Worm (Caenorhabditis elegans) whole organism, early embryonic: Measurements from ENCODE around the gene F58E6.5.

Experiments used
- B0310.2 ChIP-seq: sonication (generic microtip); optimal IDR thresholded peaks from 2 replicates; lab custom pipeline; 2016; ENCODE audit warnings: mild to moderate bottlenecking, missing genetic modification characterization, missing compliant biosample characterization
- F13C5.2 ChIP-seq: sonication (generic microtip); optimal IDR thresholded peaks from 2 replicates; lab custom pipeline; 2017; ENCODE audit warnings: mild to moderate bottlenecking, missing genetic modification characterization, inconsistent platforms, missing compliant biosample characterization
- aly-1 ChIP-seq: sonication (generic microtip); optimal IDR thresholded peaks from 2 replicates; lab custom pipeline; 2016; ENCODE audit warnings: missing genetic modification characterization, missing compliant biosample characterization
- ama-1 ChIP-seq: fragments of 150-350 bp; optimal IDR thresholded peaks from 2 replicates; lab custom pipeline; 2014
- ceh-13 ChIP-seq: fragments of 200-800 bp; sonication (Bioruptor generic); optimal IDR thresholded peaks from 2 replicates; lab custom pipeline; 2018; ENCODE audit warnings: mild to moderate bottlenecking, missing genetic modification characterization, missing compliant biosample characterization
- ceh-36 ChIP-seq: sonication (generic microtip); optimal IDR thresholded peaks from 2 replicates; lab custom pipeline; 2016; ENCODE audit warnings: missing genetic modification characterization, inconsistent platforms, missing compliant biosample characterization
- ets-7 ChIP-seq: sonication (generic microtip); optimal IDR thresholded peaks from 2 replicates; lab custom pipeline; 2016; ENCODE audit warnings: missing genotype, missing genetic modification characterization, missing compliant biosample characterization
- flt-1 ChIP-seq: fragments of 200-800 bp; sonication (Bioruptor generic); IDR thresholded peaks from 2 replicates; pipeline ENCODE4 v1.3.6; 2022; ENCODE audit warnings: missing genetic modification characterization, missing compliant biosample characterization
- hmbx-1 ChIP-seq: sonication (generic microtip); optimal IDR thresholded peaks from 2 replicates; lab custom pipeline; 2016; ENCODE audit warnings: mild to moderate bottlenecking, missing genetic modification characterization, missing compliant biosample characterization
- hmg-4 ChIP-seq: fragments of 200-800 bp; sonication (Bioruptor generic); optimal IDR thresholded peaks from 2 replicates; lab custom pipeline; 2018; ENCODE audit warnings: mild to moderate bottlenecking, missing genetic modification characterization, missing compliant biosample characterization
- hnd-1 ChIP-seq: sonication (generic microtip); optimal IDR thresholded peaks from 2 replicates; lab custom pipeline; 2016; ENCODE audit warnings: missing genetic modification characterization, missing compliant biosample characterization
- pes-1 ChIP-seq: fragments of 200-800 bp; sonication (Bioruptor generic); IDR thresholded peaks from 2 replicates; pipeline ENCODE4 v1.3.6; 2022; ENCODE audit warnings: missing genetic modification reagents, missing genetic modification characterization, missing compliant biosample characterization
- scrt-1 ChIP-seq: fragments of 200-800 bp; sonication (Bioruptor generic); IDR thresholded peaks from 2 replicates; pipeline ENCODE4 v1.3.6; 2022; ENCODE audit warnings: missing genetic modification characterization, missing compliant biosample characterization
- sea-1 ChIP-seq: fragments of 200-800 bp; sonication (Bioruptor generic); conservative IDR thresholded peaks from 2 replicates; pipeline ENCODE4 v1.3.6; 2022; ENCODE audit warnings: missing genetic modification characterization, missing compliant biosample characterization
- tbx-11 ChIP-seq: fragments of 200-800 bp; sonication (Bioruptor generic); IDR thresholded peaks from 2 replicates; pipeline ENCODE4 v1.3.6; 2022; ENCODE audit warnings: missing genetic modification characterization, missing compliant biosample characterization
- tbx-37 ChIP-seq: fragments of 200-800 bp; sonication (Bioruptor generic); conservative IDR thresholded peaks from 2 replicates; pipeline ENCODE4 v1.3.6; 2022; ENCODE audit warnings: missing genetic modification reagents, missing genetic modification characterization, missing compliant biosample characterization
- tra-4 ChIP-seq: sonication (generic microtip); optimal IDR thresholded peaks from 2 replicates; lab custom pipeline; 2017; ENCODE audit warnings: missing genetic modification characterization, missing compliant biosample characterization

Gene F58E6.5

ce11 chrV:9731852-9732251, 22.5 kb downstream of the F58E6.5 start:
- no peak for TF ChIP-seq ets-7 (tag; lab: Kevin White, UChicago)
- TF ChIP-seq pes-1 (GFP tag; lab: Robert Waterston, UW): no peak
- no peak for TF ChIP-seq scrt-1 (GFP tag; lab: Robert Waterston, UW)
- no peak for TF ChIP-seq aly-1
- no peak for TF ChIP-seq F13C5.2 (tag; lab: Kevin White, UChicago)
- no peak for TF ChIP-seq B0310.2 (tag; lab: Kevin White, UChicago)
- TF ChIP-seq sea-1: no peak
- TF ChIP-seq flt-1 (GFP tag; lab: Robert Waterston, UW): no peak
- no peak for TF ChIP-seq tbx-11 (GFP tag; lab: Robert Waterston, UW)
- TF ChIP-seq ceh-13 (GFP tag; lab: Kevin White, UChicago): no peak
- no peak for TF ChIP-seq hmg-4 (GFP tag; lab: Kevin White, UChicago)
- TF ChIP-seq tbx-37 (GFP tag; lab: Robert Waterston, UW): no peak
- no peak for TF ChIP-seq tra-4 (tag; lab: Kevin White, UChicago)
- TF ChIP-seq hmbx-1: no peak
- no peak for TF ChIP-seq hnd-1 (tag; lab: Kevin White, UChicago)
- no peak for TF ChIP-seq ceh-36 (tag; lab: Kevin White, UChicago)
- TF ChIP-seq ama-1 (lab: Kevin White, UChicago): no peak

DNA sequence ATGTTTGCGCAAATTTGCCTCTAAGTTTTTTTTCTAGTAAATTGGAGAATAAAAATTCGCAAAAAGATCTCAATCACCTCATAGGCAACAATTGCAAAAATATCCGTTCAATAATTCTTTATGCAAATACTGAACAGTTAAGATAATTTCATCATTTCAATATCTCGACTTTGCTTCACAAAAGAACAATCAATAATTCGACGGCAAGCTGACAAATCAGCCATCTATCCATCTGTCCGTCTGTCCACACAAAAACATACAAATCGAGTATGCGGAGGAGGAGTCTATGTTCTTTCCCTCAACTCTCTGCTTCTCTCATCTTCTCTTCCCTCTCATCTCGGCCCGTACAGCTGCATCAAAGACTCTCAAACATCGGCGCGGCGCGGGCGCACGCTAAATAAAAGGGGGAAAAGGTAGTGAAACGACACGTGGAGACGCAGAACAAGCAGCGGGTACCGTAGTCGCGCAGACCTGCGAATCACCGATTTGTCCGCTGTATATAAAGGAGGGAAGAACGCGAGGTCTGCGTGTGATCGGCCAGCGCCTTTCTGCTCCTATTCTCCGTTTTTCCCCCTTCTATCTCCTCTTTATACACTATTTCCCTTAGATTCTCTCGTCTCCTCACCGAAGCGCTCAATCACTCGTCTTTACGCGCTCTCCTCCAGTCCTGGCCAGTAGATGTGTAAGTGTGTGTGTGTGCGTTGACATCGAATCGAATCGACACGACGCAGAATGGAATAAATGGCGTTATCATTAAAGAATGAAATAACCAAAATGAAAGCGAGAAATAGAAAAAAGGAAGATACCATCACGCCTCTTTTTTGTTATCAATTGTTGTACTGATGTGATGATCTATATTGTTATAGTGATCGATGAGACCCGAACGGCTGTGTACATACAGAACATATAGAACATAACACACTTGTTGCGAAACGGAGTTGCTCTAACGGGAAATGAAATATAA, 23.3 kb downstream of the F58E6.5 start:
- TF ChIP-seq B0310.2 (tag; lab: Kevin White, UChicago) (peak; percentile 70), hmbx-1 (no peak), tbx-11 (GFP tag; lab: Robert Waterston, UW) (no peak), hnd-1 (tag; lab: Kevin White, UChicago) (no peak), tbx-37 (GFP tag; lab: Robert Waterston, UW) (0 out of 2 replicates have a peak, but pooled peaks have one; percentile 13), ama-1 (lab: Kevin White, UChicago) (peak; percentile 81), aly-1 (no peak), flt-1 (GFP tag; lab: Robert Waterston, UW) (peak; percentile 42; the same call in 1 of the 2 replicates), pes-1 (GFP tag; lab: Robert Waterston, UW) (no peak), ceh-36 (tag; lab: Kevin White, UChicago) (no peak), sea-1 (peak; percentile 49; the same call in 1 of the 2 replicates), ets-7 (tag; lab: Kevin White, UChicago) (peak; percentile 16), scrt-1 (GFP tag; lab: Robert Waterston, UW) (no peak), tra-4 (tag; lab: Kevin White, UChicago) (no peak), F13C5.2 (tag; lab: Kevin White, UChicago) (peak; percentile 46), ceh-13 (GFP tag; lab: Kevin White, UChicago) (no peak), hmg-4 (GFP tag; lab: Kevin White, UChicago) (peak; percentile 87)

ce11 chrV:9729462-9730162, 24.7 kb downstream of the F58E6.5 start, which contains the start of the genes aagr-3 and drap-1:
aagr-3 (minus strand) TSS chrV:9729512.
drap-1 (plus strand) TSS chrV:9730106.
- TF ChIP-seq tra-4 (tag; lab: Kevin White, UChicago): no peak
- TF ChIP-seq hnd-1 (tag; lab: Kevin White, UChicago): no peak
- TF ChIP-seq B0310.2 (tag; lab: Kevin White, UChicago): no peak
- TF ChIP-seq tbx-11 (GFP tag; lab: Robert Waterston, UW): no peak
- no peak for TF ChIP-seq tbx-37 (GFP tag; lab: Robert Waterston, UW)
- TF ChIP-seq scrt-1 (GFP tag; lab: Robert Waterston, UW): no peak
- TF ChIP-seq ceh-13 (GFP tag; lab: Kevin White, UChicago): no peak
- TF ChIP-seq hmg-4 (GFP tag; lab: Kevin White, UChicago): no peak
- no peak for TF ChIP-seq aly-1
- TF ChIP-seq ama-1 (lab: Kevin White, UChicago): no peak
- no peak for TF ChIP-seq hmbx-1
- no peak for TF ChIP-seq F13C5.2 (tag; lab: Kevin White, UChicago)
- no peak for TF ChIP-seq ceh-36 (tag; lab: Kevin White, UChicago)
- no peak for TF ChIP-seq pes-1 (GFP tag; lab: Robert Waterston, UW)
- TF ChIP-seq flt-1 (GFP tag; lab: Robert Waterston, UW): no peak
- TF ChIP-seq ets-7 (tag; lab: Kevin White, UChicago): no peak
- TF ChIP-seq sea-1: no peak

DNA sequence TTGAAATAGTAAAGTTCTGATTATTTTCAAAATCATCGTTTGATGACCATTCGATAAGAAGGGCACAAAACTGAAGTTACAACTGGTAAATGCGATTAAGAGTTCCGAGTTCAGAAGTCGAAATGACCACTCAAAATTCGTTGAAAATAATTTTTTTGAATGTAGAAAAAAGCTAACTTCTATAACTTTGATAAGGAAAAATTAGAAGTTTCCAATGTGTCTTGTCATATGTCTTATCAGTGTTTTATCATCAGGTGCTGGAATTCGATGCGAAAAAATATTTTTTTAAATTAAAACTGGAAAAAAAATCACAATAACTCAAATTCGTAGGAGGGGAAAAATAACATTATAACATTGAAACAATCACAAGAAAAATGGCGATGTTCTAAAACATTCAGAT, 28.6 kb downstream of the F58E6.5 start:
- TF ChIP-seq ceh-13 (GFP tag; lab: Kevin White, UChicago) (no peak), hmbx-1 (no peak), hmg-4 (GFP tag; lab: Kevin White, UChicago) (no peak), flt-1 (GFP tag; lab: Robert Waterston, UW) (no peak), sea-1 (no peak), tbx-11 (GFP tag; lab: Robert Waterston, UW) (no peak), ceh-36 (tag; lab: Kevin White, UChicago) (no peak), B0310.2 (tag; lab: Kevin White, UChicago) (no peak), ets-7 (tag; lab: Kevin White, UChicago) (no peak), hnd-1 (tag; lab: Kevin White, UChicago) (no peak), F13C5.2 (tag; lab: Kevin White, UChicago) (no peak), aly-1 (no peak), tra-4 (tag; lab: Kevin White, UChicago) (no peak), tbx-37 (GFP tag; lab: Robert Waterston, UW) (no peak)

ce11 chrV:9724021-9724671, 30.2 kb downstream of the F58E6.5 start, which contains the start of gene slcr-46.3:
slcr-46.3 (minus strand) TSS chrV:9724106.
- TF ChIP-seq F13C5.2 (tag; lab: Kevin White, UChicago): no peak
- TF ChIP-seq sea-1: no peak
- TF ChIP-seq aly-1: no peak
- no peak for TF ChIP-seq ets-7 (tag; lab: Kevin White, UChicago)
- no peak for TF ChIP-seq B0310.2 (tag; lab: Kevin White, UChicago)
